Fruit fly (Drosophila melanogaster): ENCODE measurements around the gene ATPsynCF6.

The ATPsynCF6 gene

DNA sequence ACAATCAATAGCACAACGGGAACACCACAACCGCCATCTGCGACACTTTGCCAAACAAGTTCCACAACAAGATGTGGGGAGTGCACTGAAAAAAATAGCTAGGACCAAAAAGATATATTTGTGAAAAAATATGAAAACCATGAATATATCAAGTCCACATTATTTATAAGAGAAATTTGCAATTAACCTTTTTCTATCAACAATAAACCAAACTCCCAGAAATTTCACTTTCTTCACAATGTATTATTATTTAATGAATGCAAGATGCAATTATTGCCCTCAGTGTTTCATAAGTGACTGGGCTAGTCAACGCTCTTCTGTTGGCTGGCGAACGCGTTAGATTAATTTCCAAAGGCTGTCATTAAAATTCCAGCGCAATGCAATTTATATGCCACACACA lies 39.9 kb upstream of the ATPsynCF6 start (continued):
- TF ChIP-seq salm (tag; optimal IDR thresholded peaks at IDR 0.05): no peak

DNA sequence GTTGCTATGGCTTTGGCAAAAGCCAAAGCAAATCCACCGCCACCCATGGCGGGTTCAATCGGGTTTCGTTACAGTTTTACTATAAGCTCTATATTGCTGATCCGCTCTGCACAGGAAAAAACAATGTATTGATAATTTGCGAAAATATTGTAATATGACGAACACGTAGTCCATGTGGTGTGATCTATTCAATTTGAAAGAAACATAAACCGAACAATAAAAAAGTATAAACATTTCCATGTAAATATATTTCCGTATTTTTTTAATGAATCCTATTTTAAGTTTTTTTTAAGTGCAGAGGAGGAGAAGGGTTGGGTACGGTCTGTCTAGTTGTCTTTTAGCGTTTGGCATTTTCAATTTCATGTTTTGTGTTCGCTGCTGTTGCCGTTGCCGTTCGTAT lies 37.6 kb upstream of the ATPsynCF6 start:
- TF ChIP-seq Drgx (GFP tag; IDR thresholded peaks at IDR 0.05) (peak; percentile 16; the same call in 1 of the 2 replicates), vfl (GFP tag; optimal IDR thresholded peaks at IDR 0.05) (no peak), sens (GFP tag) (peak; percentile 19)

DNA sequence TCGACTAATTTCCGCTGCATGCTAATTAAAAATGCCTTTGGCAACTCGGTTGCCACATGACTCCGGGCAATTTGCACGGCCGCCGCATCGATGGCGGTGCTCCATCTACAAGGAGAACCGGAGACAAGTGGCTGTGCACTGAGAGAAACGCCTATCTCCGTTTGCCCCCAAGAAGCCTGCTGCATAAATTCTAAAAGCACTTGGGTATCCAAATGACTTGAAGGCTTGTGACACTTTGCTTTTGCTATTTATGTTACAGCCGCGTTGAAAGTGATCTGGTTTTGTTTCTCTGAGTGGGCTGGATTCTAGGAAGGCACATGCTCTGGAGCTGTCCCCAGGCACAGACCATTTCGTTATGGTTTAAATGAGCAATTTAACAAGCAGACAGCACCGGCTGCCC lies 36.4 kb upstream of the ATPsynCF6 start:
- TF ChIP-seq CG1233 (GFP tag; optimal IDR thresholded peaks at IDR 0.05) (no peak), bsh (GFP tag; optimal IDR thresholded peaks at IDR 0.05) (peak in 1 of 2 experiments; percentile 25), Drgx (GFP tag; IDR thresholded peaks at IDR 0.05) (0 out of 2 replicates have a peak, but pooled peaks have one; percentile 16)

DNA sequence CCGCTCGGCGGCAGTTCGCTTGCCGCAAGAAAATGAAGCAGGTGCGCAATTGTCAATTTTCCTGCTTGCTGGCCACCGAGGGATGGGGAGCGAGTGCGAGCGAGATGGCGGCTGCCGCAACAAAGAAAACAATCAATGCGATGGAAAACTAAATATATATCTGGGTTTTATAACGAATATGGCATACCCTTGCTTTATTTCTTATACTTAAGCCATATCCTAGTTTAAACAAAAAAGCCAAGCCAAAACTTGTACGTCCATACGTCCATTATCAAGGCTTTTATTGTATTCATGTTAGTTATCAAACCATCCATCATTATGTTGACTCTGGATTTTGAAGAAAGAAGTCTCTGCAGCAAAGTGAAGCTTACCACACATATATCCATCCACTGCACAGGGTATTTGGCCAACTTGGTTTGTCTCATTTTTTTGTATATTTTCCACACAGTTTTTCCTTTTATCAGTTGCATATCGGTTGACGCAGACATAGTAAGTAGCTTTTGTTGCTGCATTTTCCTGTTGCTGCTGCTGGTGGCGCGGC lies 35.0 kb upstream of the ATPsynCF6 start:
- no peak for TF ChIP-seq cwo (GFP tag; optimal IDR thresholded peaks at IDR 0.05)
- no peak for TF ChIP-seq CG9817 (tag; optimal IDR thresholded peaks at IDR 0.05)
- no peak for TF ChIP-seq CG2120 (GFP tag; optimal IDR thresholded peaks at IDR 0.05)
- TF ChIP-seq CG13424 (tag; optimal IDR thresholded peaks at IDR 0.05): no peak
- TF ChIP-seq CG6791 (GFP tag; IDR thresholded peaks at IDR 0.05; ENCODE audit: partially characterized antibody): no peak
- no peak for TF ChIP-seq Xrp1 (GFP tag; IDR thresholded peaks at IDR 0.05)
- TF ChIP-seq CG8290 (GFP tag; optimal IDR thresholded peaks at IDR 0.05): no peak
- no peak for TF ChIP-seq CG8290 (tag; optimal IDR thresholded peaks at IDR 0.05)
- no peak for TF ChIP-seq croc (GFP tag; conservative IDR thresholded peaks at IDR 0.05)
- TF ChIP-seq Antp (GFP tag; optimal IDR thresholded peaks at IDR 0.05): no peak
- TF ChIP-seq CG2678 (tag; optimal IDR thresholded peaks at IDR 0.05): no peak
- TF ChIP-seq CG17568 (GFP tag; optimal IDR thresholded peaks at IDR 0.05): no peak
- TF ChIP-seq Spps (tag; optimal IDR thresholded peaks at IDR 0.05): no peak
- TF ChIP-seq CG16779 (GFP tag; IDR thresholded peaks at IDR 0.05): no peak
- no peak for TF ChIP-seq bigmax (GFP tag; optimal IDR thresholded peaks at IDR 0.05)
- TF ChIP-seq Ets65A (GFP tag): no peak
- no peak for TF ChIP-seq Lim3 (GFP tag; IDR thresholded peaks at IDR 0.05)
- TF ChIP-seq gfzf (GFP tag; optimal IDR thresholded peaks at IDR 0.05): no peak
- no peak for TF ChIP-seq Bteb2 (GFP tag; optimal IDR thresholded peaks at IDR 0.05)
- TF ChIP-seq grn (GFP tag; optimal IDR thresholded peaks at IDR 0.05): no peak

DNA sequence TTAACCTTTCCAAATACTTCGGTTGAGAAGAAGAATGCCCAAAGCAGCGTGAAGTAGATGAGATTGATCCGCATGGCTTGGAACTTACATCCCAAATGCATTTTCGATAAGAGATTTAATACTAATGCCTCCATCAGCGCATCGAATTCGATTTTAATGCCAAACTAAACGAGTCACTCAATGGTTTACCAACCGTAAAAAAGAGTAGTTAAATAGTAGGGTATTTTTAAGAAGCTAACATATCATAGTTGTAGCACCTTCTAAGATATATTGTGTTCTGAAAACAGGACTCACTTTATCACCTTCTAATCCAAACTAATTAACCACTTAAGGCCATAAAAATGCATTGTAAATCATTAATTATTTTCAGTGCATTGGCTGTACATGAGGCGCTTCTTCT lies 32.9 kb upstream of the ATPsynCF6 start, which contains the start of gene CG31515:
Gene CG31515, minus strand, starts transcription at position 101 of the 400 bp plus-strand sequence.
- TF ChIP-seq klu (GFP tag; IDR thresholded peaks at IDR 0.05): no peak
- no peak for TF ChIP-seq grn (GFP tag; optimal IDR thresholded peaks at IDR 0.05)
- no peak for TF ChIP-seq Dek (tag; optimal IDR thresholded peaks at IDR 0.05)
- no peak for TF ChIP-seq zfh2 (GFP tag; optimal IDR thresholded peaks at IDR 0.05)
- TF ChIP-seq Kr (GFP tag; optimal IDR thresholded peaks at IDR 0.05): no peak
- no peak for TF ChIP-seq Nf-YA (GFP tag; IDR thresholded peaks at IDR 0.05)

DNA sequence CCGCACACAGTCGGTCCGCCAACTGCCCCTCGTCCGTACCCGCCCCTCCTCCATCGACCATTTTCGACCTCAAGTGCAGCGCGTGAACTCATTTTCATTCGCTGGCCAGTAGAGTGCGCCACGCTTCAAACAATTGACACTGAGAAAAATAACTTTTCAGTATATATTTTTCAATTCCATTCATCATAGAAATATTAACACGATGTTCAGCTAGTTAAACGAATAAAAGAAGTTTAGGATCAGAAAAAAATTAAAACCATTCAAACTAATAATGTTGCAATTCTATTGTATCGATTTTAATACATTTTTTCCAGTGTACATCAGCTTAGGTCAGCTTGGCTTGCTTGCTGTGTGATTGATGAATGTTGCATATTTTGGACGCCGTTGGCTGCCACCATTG lies 31.0 kb upstream of the ATPsynCF6 start:
- TF ChIP-seq Trl (optimal IDR thresholded peaks at IDR 0.05) (no peak), Trl (GFP tag; optimal IDR thresholded peaks at IDR 0.05) (no peak), Rx (GFP tag; IDR thresholded peaks at IDR 0.05) (no peak), wek (GFP tag; optimal IDR thresholded peaks at IDR 0.05) (no peak), seq (GFP tag; IDR thresholded peaks at IDR 0.05) (no peak), peb (GFP tag; IDR thresholded peaks at IDR 0.05) (no peak), gce (GFP tag; IDR thresholded peaks at IDR 0.05) (no peak), sug (tag; optimal IDR thresholded peaks at IDR 0.05) (no peak), stwl (tag; optimal IDR thresholded peaks at IDR 0.05) (no peak), Hr39 (optimal IDR thresholded peaks at IDR 0.05) (no peak), CG4854 (GFP tag; optimal IDR thresholded peaks at IDR 0.05) (no peak), twi (tag; optimal IDR thresholded peaks at IDR 0.05) (no peak), dimm (GFP tag; IDR thresholded peaks at IDR 0.05) (0 out of 2 replicates have a peak, but pooled peaks have one; percentile 7), Blimp-1 (GFP tag; optimal IDR thresholded peaks at IDR 0.05) (peak; percentile 69), Lpt (GFP tag; optimal IDR thresholded peaks at IDR 0.05) (no peak)

Measured in whole organism, embryonic.